Fruit fly (Drosophila melanogaster) whole organism, embryonic: ENCODE data around the gene CG13609.
A peak's percentile ranks its signal among the peaks of the same experiment; 100 is the strongest.

Experiments used
- Aef1 ChIP-seq: fragments of 200-800 bp; sonication (Bioruptor generic); IDR thresholded peaks from 3 replicates; pipeline ENCODE4 v1.3.6; 2022; ENCODE audit warnings: missing biosample characterization, missing genetic modification characterization
- Bgb ChIP-seq: fragments of 200-800 bp; sonication (Bioruptor generic); IDR thresholded peaks from 2 replicates; pipeline ENCODE4 v1.3.6; 2022; ENCODE audit warnings: missing biosample characterization, missing genetic modification characterization; ENCODE audit not compliant: partially characterized antibody
- Blimp-1 ChIP-seq: fragments of 200-800 bp; sonication (Bioruptor generic); optimal IDR thresholded peaks from 3 replicates; lab custom pipeline; 2018; ENCODE audit warnings: missing biosample characterization, missing genetic modification characterization, mild to moderate bottlenecking, moderate library complexity, missing genetic modification reagents
- CG11085 ChIP-seq: fragments of 200-800 bp; sonication (Bioruptor generic); IDR thresholded peaks from 2 replicates; pipeline ENCODE4 v1.3.6; 2022; ENCODE audit warnings: missing biosample characterization, missing genetic modification characterization
- CG11504 ChIP-seq: fragments of 200-800 bp; sonication (Bioruptor generic); optimal IDR thresholded peaks from 3 replicates; lab custom pipeline; 2019; ENCODE audit warnings: missing biosample characterization, mild to moderate bottlenecking, missing genetic modification characterization, moderate library complexity
- CG13296 ChIP-seq: fragments of 200-800 bp; sonication (Bioruptor generic); optimal IDR thresholded peaks from 3 replicates; lab custom pipeline; 2018; ENCODE audit warnings: missing biosample characterization, mild to moderate bottlenecking, missing genetic modification characterization
- CG15269 ChIP-seq: fragments of 200-800 bp; sonication (Bioruptor generic); optimal IDR thresholded peaks from 2 replicates; lab custom pipeline; 2018; ENCODE audit warnings: missing biosample characterization, mild to moderate bottlenecking, missing genetic modification characterization, moderate library complexity
- CG1647 ChIP-seq: fragments of 200-800 bp; sonication (Bioruptor generic); optimal IDR thresholded peaks from 3 replicates; lab custom pipeline; 2016; ENCODE audit warnings: missing biosample characterization, missing genetic modification characterization
- CG16863 ChIP-seq: fragments of 200-800 bp; sonication (Bioruptor generic); optimal IDR thresholded peaks from 3 replicates; lab custom pipeline; 2016; ENCODE audit warnings: missing biosample characterization, missing genetic modification characterization
- CG18619 ChIP-seq: fragments of 200-800 bp; sonication (Bioruptor generic); optimal IDR thresholded peaks from 3 replicates; lab custom pipeline; 2017; ENCODE audit warnings: missing biosample characterization, mild to moderate bottlenecking, missing genetic modification characterization
- CG2116 ChIP-seq: fragments of 200-800 bp; sonication (Bioruptor generic); optimal IDR thresholded peaks from 3 replicates; lab custom pipeline; 2018; ENCODE audit warnings: missing biosample characterization, mild to moderate bottlenecking, missing genetic modification characterization
- CG2202 ChIP-seq: fragments of 200-800 bp; sonication (Bioruptor generic); optimal IDR thresholded peaks from 2 replicates; lab custom pipeline; 2018; ENCODE audit warnings: missing biosample characterization, mild to moderate bottlenecking, missing genetic modification characterization
- CG2712 ChIP-seq: fragments of 200-800 bp; optimal IDR thresholded peaks from 3 replicates; lab custom pipeline; 2019; ENCODE audit warnings: missing biosample characterization, mild to moderate bottlenecking, missing genetic modification characterization, moderate library complexity
- CG6813 ChIP-seq: fragments of 200-800 bp; sonication (Bioruptor generic); optimal IDR thresholded peaks from 2 replicates; lab custom pipeline; 2017; ENCODE audit warnings: missing biosample characterization, missing genetic modification characterization, mild to moderate bottlenecking, moderate library complexity, missing genetic modification reagents
- CG7963 ChIP-seq: fragments of 200-800 bp; sonication (Bioruptor generic); IDR thresholded peaks from 3 replicates; pipeline ENCODE4 v1.3.6; 2022; ENCODE audit warnings: missing biosample characterization, missing genetic modification characterization; ENCODE audit not compliant: partially characterized antibody
- CG8290 ChIP-seq, 3 experiments: fragments of 200-800 bp; sonication (Bioruptor generic); optimal IDR thresholded peaks; 2 replicates each; lab custom pipeline; 2016 to 2019; ENCODE audit warnings: missing biosample characterization in 3 of 3, missing genetic modification characterization in 3 of 3, mild to moderate bottlenecking in 2 of 3, moderate library complexity in 1 of 3
- Camta ChIP-seq: fragments of 200-800 bp; sonication (Bioruptor generic); optimal IDR thresholded peaks from 2 replicates; lab custom pipeline; 2016; ENCODE audit warnings: missing biosample characterization, missing genetic modification characterization
- CoRest ChIP-seq: fragments of 200-800 bp; sonication (Bioruptor generic); optimal IDR thresholded peaks from 3 replicates; lab custom pipeline; 2018; ENCODE audit warnings: missing biosample characterization, mild to moderate bottlenecking, missing genetic modification characterization, moderate library complexity
- D19B ChIP-seq: fragments of 200-800 bp; sonication (Bioruptor generic); optimal IDR thresholded peaks from 2 replicates; lab custom pipeline; 2017; ENCODE audit warnings: missing biosample characterization, mild to moderate bottlenecking, missing genetic modification characterization
- Deaf1 ChIP-seq: fragments of 200-800 bp; optimal IDR thresholded peaks from 3 replicates; lab custom pipeline; 2019; ENCODE audit warnings: missing biosample characterization, mild to moderate bottlenecking, missing genetic modification characterization, moderate library complexity
- Dip3 ChIP-seq: fragments of 200-800 bp; sonication (Bioruptor generic); optimal IDR thresholded peaks from 3 replicates; lab custom pipeline; 2016; ENCODE audit warnings: missing biosample characterization, missing genetic modification characterization
- Drgx ChIP-seq: fragments of 200-800 bp; sonication (Bioruptor generic); IDR thresholded peaks from 2 replicates; pipeline ENCODE4 v1.3.6; 2022; ENCODE audit warnings: missing biosample characterization, missing genetic modification characterization
- Jarid2 ChIP-seq: fragments of 200-800 bp; sonication (Bioruptor generic); optimal IDR thresholded peaks from 3 replicates; lab custom pipeline; 2017; ENCODE audit warnings: mild to moderate bottlenecking, missing biosample characterization, missing genetic modification reagents, missing genetic modification characterization
- NC2α ChIP-seq: fragments of 200-800 bp; sonication (Bioruptor generic); optimal IDR thresholded peaks from 2 replicates; lab custom pipeline; 2016; ENCODE audit warnings: missing biosample characterization, missing genetic modification characterization
- Pdp1 ChIP-seq, 2 experiments: fragments of 200-800 bp; sonication (Bioruptor generic); optimal IDR thresholded peaks; 3 replicates each; lab custom pipeline; 2016; ENCODE audit warnings: missing biosample characterization in 2 of 2, missing genetic modification characterization in 2 of 2, mild to moderate bottlenecking in 1 of 2, moderate library complexity in 1 of 2
- Ptx1 ChIP-seq: fragments of 200-800 bp; sonication (Bioruptor generic); IDR thresholded peaks from 2 replicates; pipeline ENCODE4 v1.3.6; 2022; ENCODE audit warnings: missing biosample characterization, missing genetic modification characterization
- Rfx ChIP-seq: fragments of 200-800 bp; sonication (Bioruptor generic); IDR thresholded peaks from 2 replicates; pipeline ENCODE4 v1.3.6; 2022; ENCODE audit warnings: missing biosample characterization, missing genetic modification characterization
- Sin3A ChIP-seq: fragments of >200 bp; optimal IDR thresholded peaks from 2 replicates; lab custom pipeline; 2018
- Spps ChIP-seq: fragments of 200-800 bp; sonication (Bioruptor generic); optimal IDR thresholded peaks from 2 replicates; lab custom pipeline; 2018; ENCODE audit warnings: missing biosample characterization, mild to moderate bottlenecking, missing genetic modification characterization
- abd-A ChIP-seq: fragments of 200-800 bp; sonication (Bioruptor generic); optimal IDR thresholded peaks from 3 replicates; lab custom pipeline; 2019; ENCODE audit warnings: missing biosample characterization, mild to moderate bottlenecking, missing genetic modification characterization, moderate library complexity
- al ChIP-seq: fragments of 200-800 bp; sonication (Bioruptor generic); IDR thresholded peaks from 2 replicates; pipeline ENCODE4 v1.3.6; 2022; ENCODE audit warnings: missing biosample characterization, missing genetic modification characterization
- ash1 ChIP-seq: fragments of 200-800 bp; sonication (Bioruptor generic); optimal IDR thresholded peaks from 2 replicates; lab custom pipeline; 2018; ENCODE audit warnings: missing biosample characterization, mild to moderate bottlenecking, missing genetic modification characterization
- bab2 ChIP-seq: fragments of 200-800 bp; sonication (Bioruptor generic); optimal IDR thresholded peaks from 2 replicates; lab custom pipeline; 2016; ENCODE audit warnings: missing biosample characterization, missing genetic modification characterization
- bcd ChIP-seq: fragments of 200-800 bp; sonication (Bioruptor generic); optimal IDR thresholded peaks from 2 replicates; lab custom pipeline; 2017; ENCODE audit warnings: missing biosample characterization, mild to moderate bottlenecking, missing genetic modification characterization
- dmrt99B ChIP-seq: fragments of 200-800 bp; sonication (Bioruptor generic); optimal IDR thresholded peaks from 2 replicates; lab custom pipeline; 2018; ENCODE audit warnings: missing biosample characterization, mild to moderate bottlenecking, missing genetic modification characterization, moderate library complexity
- gcm ChIP-seq: fragments of 200-800 bp; sonication (Bioruptor generic); optimal IDR thresholded peaks from 2 replicates; lab custom pipeline; 2019; ENCODE audit warnings: missing biosample characterization, mild to moderate bottlenecking, missing genetic modification characterization, moderate library complexity
- grau ChIP-seq: fragments of 200-800 bp; optimal IDR thresholded peaks from 3 replicates; lab custom pipeline; 2019; ENCODE audit warnings: missing biosample characterization, mild to moderate bottlenecking, missing genetic modification characterization, moderate library complexity
- ken ChIP-seq: fragments of 200-800 bp; sonication (Bioruptor generic); IDR thresholded peaks from 3 replicates; pipeline ENCODE4 v1.3.6; 2022; ENCODE audit warnings: missing biosample characterization, missing genetic modification characterization
- knrl ChIP-seq: fragments of 200-800 bp; sonication (Bioruptor generic); IDR thresholded peaks from 3 replicates; pipeline ENCODE4 v1.3.6; 2022; ENCODE audit warnings: missing biosample characterization, missing genetic modification characterization; ENCODE audit not compliant: partially characterized antibody
- nerfin-1 ChIP-seq: fragments of 200-800 bp; sonication (Bioruptor generic); optimal IDR thresholded peaks from 3 replicates; lab custom pipeline; 2019; ENCODE audit warnings: missing biosample characterization, mild to moderate bottlenecking, missing genetic modification characterization, moderate library complexity
- pzg ChIP-seq: fragments of 200-800 bp; sonication (Bioruptor generic); optimal IDR thresholded peaks from 3 replicates; lab custom pipeline; 2018; ENCODE audit warnings: missing biosample characterization, mild to moderate bottlenecking, missing genetic modification characterization, moderate library complexity
- rib ChIP-seq: fragments of 200-800 bp; sonication (Bioruptor generic); IDR thresholded peaks from 2 replicates; pipeline ENCODE4 v1.3.6; 2022; ENCODE audit warnings: missing biosample characterization, missing genetic modification characterization
- ro ChIP-seq: fragments of 200-800 bp; sonication (Bioruptor generic); IDR thresholded peaks from 2 replicates; pipeline ENCODE4 v1.3.6; 2022; ENCODE audit warnings: missing biosample characterization, missing genetic modification characterization
- salm ChIP-seq: fragments of 200-800 bp; sonication (Bioruptor generic); optimal IDR thresholded peaks from 2 replicates; lab custom pipeline; 2018; ENCODE audit warnings: missing biosample characterization, mild to moderate bottlenecking, missing genetic modification characterization
- slp2 ChIP-seq: fragments of 200-800 bp; sonication (Bioruptor generic); optimal IDR thresholded peaks from 2 replicates; lab custom pipeline; 2016; ENCODE audit warnings: missing biosample characterization, missing genetic modification characterization
- sna ChIP-seq: fragments of 200-800 bp; sonication (Bioruptor generic); IDR thresholded peaks from 2 replicates; pipeline ENCODE4 v1.3.6; 2022; ENCODE audit warnings: missing biosample characterization, missing genetic modification characterization; ENCODE audit not compliant: partially characterized antibody
- tgo ChIP-seq: fragments of 200-800 bp; sonication (Bioruptor generic); IDR thresholded peaks from 3 replicates; pipeline ENCODE4 v1.3.6; 2022; ENCODE audit warnings: missing biosample characterization, missing genetic modification characterization
- zf30C ChIP-seq: fragments of 200-800 bp; sonication (Bioruptor generic); optimal IDR thresholded peaks from 3 replicates; lab custom pipeline; 2018; ENCODE audit warnings: missing biosample characterization, mild to moderate bottlenecking, missing genetic modification characterization

Gene CG13609

DNA sequence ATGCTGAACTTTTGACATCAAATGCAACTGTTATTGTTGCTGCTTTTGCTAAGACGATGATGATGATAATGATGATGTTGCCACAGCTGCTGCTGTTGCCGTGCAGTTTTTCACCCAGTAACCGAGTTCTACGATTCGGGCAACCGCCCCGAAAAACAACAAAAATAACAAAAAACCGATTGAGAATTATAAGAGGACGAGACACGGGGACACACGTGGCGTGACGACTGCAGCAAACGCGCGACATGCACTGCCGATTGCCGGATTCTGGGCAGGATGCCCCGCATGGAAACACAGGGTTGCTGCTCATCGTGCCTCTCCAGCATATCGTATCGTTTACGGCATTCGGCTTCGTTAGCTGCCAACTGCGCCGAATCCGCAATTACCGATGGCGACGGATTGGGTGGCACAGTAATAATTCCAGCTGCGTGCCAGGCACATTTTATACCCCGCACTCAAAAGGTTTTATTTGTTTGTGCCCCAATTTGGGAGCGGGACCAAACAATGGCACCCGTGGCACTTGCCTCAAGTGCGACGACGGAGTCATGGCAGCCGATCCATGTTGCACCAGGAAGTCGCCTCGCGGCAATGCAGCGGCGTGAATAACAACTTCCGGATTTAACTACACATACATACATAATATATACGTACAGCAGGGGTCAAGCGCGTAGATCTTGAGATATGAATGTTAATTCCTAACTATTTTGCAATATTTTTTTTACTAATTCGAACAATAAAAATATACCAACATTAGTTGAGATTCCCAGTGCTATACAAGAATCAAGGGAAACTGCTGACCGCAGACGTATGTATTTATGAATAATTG is 37.0 kb downstream of the CG13609 start (continued):
- TF ChIP-seq CG13296 (no peak), Dip3 (GFP tag; lab: Kevin White, UChicago) (no peak), CG11504 (tag; lab: Kevin White, UChicago) (peak; percentile 17), knrl (GFP tag; lab: Robert Waterston, UW) (no peak), bcd (peak; percentile 14), CoRest (tag; lab: Kevin White, UChicago) (no peak), CG16863 (GFP tag; lab: Kevin White, UChicago) (no peak), CG11085 (GFP tag; lab: Robert Waterston, UW) (no peak), grau (tag; lab: Kevin White, UChicago) (peak; percentile 13), Camta (GFP tag; lab: Kevin White, UChicago) (no peak), Blimp-1 (GFP tag; lab: Kevin White, UChicago) (no peak), Rfx (0 out of 2 replicates have a peak, but pooled peaks have one; percentile 8), NC2α (GFP tag; lab: Kevin White, UChicago) (no peak), sna (GFP tag; lab: Robert Waterston, UW) (no peak), nerfin-1 (tag; lab: Kevin White, UChicago) (no peak), zf30C (GFP tag; lab: Kevin White, UChicago) (no peak), dmrt99B (tag; lab: Kevin White, UChicago) (peak; percentile 14), tgo (GFP tag; lab: Robert Waterston, UW) (no peak), rib (GFP tag; lab: Robert Waterston, UW) (0 out of 2 replicates have a peak, but pooled peaks have one; percentile 35), CG8290 (GFP tag; optimal IDR thresholded peaks at IDR 0.05; lab: Kevin White, UChicago) (no peak), CG8290 (tag; optimal IDR thresholded peaks at IDR 0.05; lab: Kevin White, UChicago) (peak in 1 of 2 experiments; percentile 23), CG2116 (GFP tag; lab: Kevin White, UChicago) (peak; percentile 51), al (GFP tag; lab: Robert Waterston, UW) (no peak), CG1647 (GFP tag; lab: Kevin White, UChicago) (no peak), D19B (GFP tag; lab: Kevin White, UChicago) (peak; percentile 82), CG15269 (tag; lab: Kevin White, UChicago) (no peak), Pdp1 (GFP tag; optimal IDR thresholded peaks at IDR 0.05; lab: Kevin White, UChicago) (no peak), slp2 (GFP tag; lab: Kevin White, UChicago) (no peak), CG7963 (GFP tag; lab: Robert Waterston, UW) (no peak), CG6813 (GFP tag; lab: Kevin White, UChicago) (no peak), Drgx (GFP tag; lab: Robert Waterston, UW) (peak; percentile 17; the same call in 1 of the 2 replicates), abd-A (tag; lab: Kevin White, UChicago) (peak; percentile 65), Sin3A (lab: Kevin White, UChicago) (no peak), bab2 (no peak), Bgb (GFP tag; lab: Robert Waterston, UW) (peak; percentile 17; the same call in 1 of the 2 replicates), CG2712 (no peak), ash1 (GFP tag; lab: Kevin White, UChicago) (no peak), Aef1 (GFP tag; lab: Robert Waterston, UW) (no peak), Deaf1 (tag; lab: Kevin White, UChicago) (peak; percentile 92), CG2202 (tag; lab: Kevin White, UChicago) (no peak), salm (tag; lab: Kevin White, UChicago) (no peak), Spps (tag; lab: Kevin White, UChicago) (no peak), gcm (no peak), ken (GFP tag; lab: Robert Waterston, UW) (0 out of 3 replicates have a peak, but pooled peaks have one; percentile 13), Jarid2 (GFP tag; lab: Kevin White, UChicago) (peak; percentile 11), pzg (GFP tag; lab: Kevin White, UChicago) (peak; percentile 1), ro (GFP tag; lab: Robert Waterston, UW) (no peak), CG18619 (GFP tag; lab: Kevin White, UChicago) (no peak), Ptx1 (GFP tag; lab: Robert Waterston, UW) (no peak)
